Worm (Caenorhabditis elegans) whole organism, late embryonic: Measurements from ENCODE around the gene coh-4.

Experiments used
- C08G9.2 ChIP-seq: sonication (generic microtip); optimal IDR thresholded peaks from 2 replicates; lab custom pipeline; 2016; ENCODE audit warnings: mild to moderate bottlenecking, missing genetic modification characterization, moderate library complexity, missing compliant biosample characterization
- T23F11.4 ChIP-seq: fragments of 200-800 bp; sonication (Bioruptor generic); optimal IDR thresholded peaks from 2 replicates; lab custom pipeline; 2018; ENCODE audit warnings: mild to moderate bottlenecking, missing genetic modification characterization, missing compliant biosample characterization
- ahr-1 ChIP-seq: sonication (generic microtip); optimal IDR thresholded peaks from 2 replicates; lab custom pipeline; 2016; ENCODE audit warnings: missing genetic modification characterization, missing compliant biosample characterization
- ceh-18 ChIP-seq: sonication (generic microtip); optimal IDR thresholded peaks from 2 replicates; lab custom pipeline; 2016; ENCODE audit warnings: missing genetic modification characterization, missing compliant biosample characterization
- ceh-19 ChIP-seq: fragments of 200-800 bp; sonication (Bioruptor generic); optimal IDR thresholded peaks from 2 replicates; lab custom pipeline; 2018; ENCODE audit warnings: mild to moderate bottlenecking, missing genetic modification characterization, missing compliant biosample characterization
- ceh-2 ChIP-seq: sonication (generic microtip); optimal IDR thresholded peaks from 2 replicates; lab custom pipeline; 2016; ENCODE audit warnings: missing genotype, missing genetic modification characterization, missing compliant biosample characterization
- ceh-24 ChIP-seq: sonication (generic microtip); optimal IDR thresholded peaks from 2 replicates; lab custom pipeline; 2016; ENCODE audit warnings: mild to moderate bottlenecking, missing genetic modification characterization, missing compliant biosample characterization
- ceh-31 ChIP-seq: sonication (generic microtip); optimal IDR thresholded peaks from 2 replicates; lab custom pipeline; 2016; ENCODE audit warnings: missing genetic modification characterization, missing compliant biosample characterization
- ceh-34 ChIP-seq: sonication (generic microtip); optimal IDR thresholded peaks from 2 replicates; lab custom pipeline; 2016; ENCODE audit warnings: mild to moderate bottlenecking, missing genetic modification characterization, missing compliant biosample characterization
- ceh-48 ChIP-seq: sonication (generic microtip); optimal IDR thresholded peaks from 2 replicates; lab custom pipeline; 2016; ENCODE audit warnings: missing genetic modification characterization, inconsistent platforms, missing compliant biosample characterization
- ceh-6 ChIP-seq: fragments of 200-800 bp; sonication (Bioruptor generic); optimal IDR thresholded peaks from 2 replicates; lab custom pipeline; 2018; ENCODE audit warnings: mild to moderate bottlenecking, missing genetic modification characterization, missing compliant biosample characterization
- ceh-9 ChIP-seq: sonication (generic microtip); optimal IDR thresholded peaks from 2 replicates; lab custom pipeline; 2016; ENCODE audit warnings: mild to moderate bottlenecking, missing genetic modification characterization, inconsistent platforms, missing compliant biosample characterization
- che-1 ChIP-seq: sonication (generic microtip); optimal IDR thresholded peaks from 2 replicates; lab custom pipeline; 2016; ENCODE audit warnings: mild to moderate bottlenecking, missing genetic modification characterization, missing compliant biosample characterization
- dve-1 ChIP-seq: sonication (generic microtip); optimal IDR thresholded peaks from 2 replicates; lab custom pipeline; 2017; ENCODE audit warnings: antibody characterized with exemption, mild to moderate bottlenecking, missing genetic modification characterization, missing compliant biosample characterization
- fax-1 ChIP-seq: sonication (generic microtip); optimal IDR thresholded peaks from 2 replicates; lab custom pipeline; 2016; ENCODE audit warnings: missing genotype, missing genetic modification characterization, missing compliant biosample characterization
- fkh-10 ChIP-seq: fragments of 150-350 bp; optimal IDR thresholded peaks from 2 replicates; lab custom pipeline; 2014; ENCODE audit warnings: missing biosample characterization, missing genetic modification reagents, missing genetic modification characterization
- fkh-6 ChIP-seq: sonication (generic microtip); optimal IDR thresholded peaks from 2 replicates; lab custom pipeline; 2016; ENCODE audit warnings: missing genetic modification characterization, missing compliant biosample characterization
- gmeb-2 ChIP-seq: sonication (generic microtip); optimal IDR thresholded peaks from 2 replicates; lab custom pipeline; 2016; ENCODE audit warnings: missing genetic modification characterization, inconsistent platforms, missing compliant biosample characterization
- hlh-30 ChIP-seq: sonication (generic microtip); optimal IDR thresholded peaks from 2 replicates; lab custom pipeline; 2017; ENCODE audit warnings: antibody characterized with exemption, missing genetic modification characterization, missing compliant biosample characterization; ENCODE audit not compliant: insufficient read depth
- mec-3 ChIP-seq: sonication (generic microtip); optimal IDR thresholded peaks from 2 replicates; lab custom pipeline; 2016; ENCODE audit warnings: borderline replicate concordance, missing genetic modification characterization, missing compliant biosample characterization
- nfya-1 ChIP-seq: sonication (generic microtip); optimal IDR thresholded peaks from 2 replicates; lab custom pipeline; 2017; ENCODE audit warnings: missing genetic modification characterization, mild to moderate bottlenecking, missing compliant biosample characterization, antibody characterized with exemption, moderate library complexity
- nhr-11 ChIP-seq: fragments of 150-350 bp; optimal IDR thresholded peaks from 2 replicates; lab custom pipeline; 2014; ENCODE audit warnings: missing biosample characterization, missing genetic modification characterization
- nhr-232 ChIP-seq: sonication (generic microtip); optimal IDR thresholded peaks from 2 replicates; lab custom pipeline; 2016; ENCODE audit warnings: missing genetic modification characterization, missing compliant biosample characterization
- odd-2 ChIP-seq: sonication (generic microtip); optimal IDR thresholded peaks from 2 replicates; lab custom pipeline; 2017; ENCODE audit warnings: antibody characterized with exemption, mild to moderate bottlenecking, missing genetic modification characterization, missing compliant biosample characterization
- pag-3 ChIP-seq: sonication (generic microtip); optimal IDR thresholded peaks from 2 replicates; lab custom pipeline; 2016; ENCODE audit warnings: missing compliant biosample characterization, missing genetic modification characterization, borderline replicate concordance
- pax-1 ChIP-seq: fragments of 150-350 bp; optimal IDR thresholded peaks from 2 replicates; lab custom pipeline; 2014; ENCODE audit warnings: missing biosample characterization, missing genetic modification characterization
- pqm-1 ChIP-seq: sonication (generic microtip); optimal IDR thresholded peaks from 2 replicates; lab custom pipeline; 2016; ENCODE audit warnings: missing genetic modification characterization, missing compliant biosample characterization
- sox-2 ChIP-seq: fragments of 200-800 bp; sonication (Bioruptor generic); IDR thresholded peaks from 2 replicates; pipeline ENCODE4 v1.3.6; 2022; ENCODE audit warnings: missing genetic modification reagents, missing genetic modification characterization, missing compliant biosample characterization
- syd-9 ChIP-seq: sonication (generic microtip); optimal IDR thresholded peaks from 2 replicates; lab custom pipeline; 2016; ENCODE audit warnings: mild to moderate bottlenecking, missing genetic modification characterization, moderate library complexity, missing compliant biosample characterization
- tbx-2 ChIP-seq: sonication (generic microtip); optimal IDR thresholded peaks from 2 replicates; lab custom pipeline; 2016; ENCODE audit warnings: missing genetic modification characterization, missing compliant biosample characterization
- unc-3 ChIP-seq, 2 experiments: fragments of 200-800 bp in 1 of 2; sonication (Bioruptor generic) in 1 of 2; sonication (generic microtip) in 1 of 2; conservative IDR thresholded peaks in 1 of 2; optimal IDR thresholded peaks in 1 of 2; 2 replicates each; pipeline versions ENCODE4 v1.3.6 to Lab custom; 2016 to 2022; ENCODE audit warnings: missing compliant biosample characterization in 2 of 2, missing genetic modification characterization in 2 of 2, missing genetic modification reagents in 1 of 2
- unc-42 ChIP-seq: sonication (generic microtip); optimal IDR thresholded peaks from 2 replicates; lab custom pipeline; 2016; ENCODE audit warnings: missing genotype, missing genetic modification characterization, missing compliant biosample characterization
- unc-55 ChIP-seq: sonication (generic microtip); optimal IDR thresholded peaks from 2 replicates; lab custom pipeline; 2017; ENCODE audit warnings: missing biosample characterization, missing genetic modification reagents, missing genetic modification characterization
- zip-5 ChIP-seq: sonication (generic microtip); optimal IDR thresholded peaks from 2 replicates; lab custom pipeline; 2016; ENCODE audit warnings: missing genetic modification characterization, missing compliant biosample characterization
- ztf-16 ChIP-seq: sonication (generic microtip); optimal IDR thresholded peaks from 2 replicates; lab custom pipeline; 2017; ENCODE audit warnings: missing genetic modification characterization, missing compliant biosample characterization

coh-4 gene

DNA sequence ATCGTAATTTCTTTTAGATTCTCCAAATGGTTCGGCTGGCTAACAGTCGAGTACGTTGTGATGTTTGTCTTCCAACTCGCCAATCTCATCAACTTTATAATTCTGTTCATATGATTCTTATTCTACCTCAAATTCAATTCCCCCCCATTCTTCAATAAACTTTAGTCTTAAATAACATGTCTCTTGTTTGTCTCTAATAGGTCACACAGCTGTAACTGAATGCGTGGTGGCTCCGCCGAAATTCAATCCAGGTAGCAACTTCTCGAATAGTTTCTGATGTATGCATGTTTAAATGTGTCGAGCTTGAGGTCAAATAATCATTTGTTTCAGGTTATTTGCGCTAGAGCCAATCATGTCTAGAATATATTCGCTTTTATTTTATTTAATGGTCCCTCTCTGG lies 36.8 kb downstream of the coh-4 start, which contains the start of gene lgc-29:
Gene lgc-29 (plus strand): TSS at position 301 of the 400 bp plus-strand sequence.
- no peak for TF ChIP-seq ceh-24
- no peak for TF ChIP-seq pqm-1 (tag; lab: Kevin White, UChicago)
- TF ChIP-seq mec-3 (tag; lab: Kevin White, UChicago): no peak
- TF ChIP-seq ceh-18 (tag; lab: Kevin White, UChicago): no peak
- TF ChIP-seq che-1: no peak
- no peak for TF ChIP-seq odd-2 (tag; lab: Kevin White, UChicago)
- no peak for TF ChIP-seq hlh-30 (tag; lab: Kevin White, UChicago)
- TF ChIP-seq ceh-9 (tag; lab: Kevin White, UChicago): no peak

DNA sequence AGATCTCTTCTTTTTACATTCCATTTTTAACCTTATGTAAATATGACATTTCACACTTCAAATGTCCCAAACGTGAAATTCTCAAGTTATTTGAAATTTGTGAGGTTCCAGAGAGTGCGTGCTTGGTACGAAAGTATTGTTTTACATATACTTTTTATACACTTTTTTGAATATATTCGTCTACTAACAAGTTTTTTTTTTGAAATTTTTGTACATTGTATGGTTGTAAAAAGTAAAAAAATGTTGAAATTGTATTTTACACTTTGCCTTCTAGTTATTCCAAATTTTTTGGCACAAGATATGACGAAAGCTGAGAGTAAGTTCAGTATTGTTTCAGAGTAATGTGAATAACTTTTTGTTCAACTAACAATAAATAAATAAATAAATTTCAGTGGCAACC lies 40.7 kb downstream of the coh-4 start, which contains the start of gene lgc-1:
Gene lgc-1 (plus strand): TSS at position 301 of the 400 bp plus-strand sequence.
- no peak for TF ChIP-seq sox-2
- TF ChIP-seq ceh-19 (GFP tag; lab: Kevin White, UChicago): no peak
- TF ChIP-seq zip-5: no peak
- TF ChIP-seq fkh-10 (GFP tag; lab: Kevin White, UChicago): no peak
- TF ChIP-seq nfya-1: no peak
- TF ChIP-seq ceh-48 (tag; lab: Kevin White, UChicago): no peak

DNA sequence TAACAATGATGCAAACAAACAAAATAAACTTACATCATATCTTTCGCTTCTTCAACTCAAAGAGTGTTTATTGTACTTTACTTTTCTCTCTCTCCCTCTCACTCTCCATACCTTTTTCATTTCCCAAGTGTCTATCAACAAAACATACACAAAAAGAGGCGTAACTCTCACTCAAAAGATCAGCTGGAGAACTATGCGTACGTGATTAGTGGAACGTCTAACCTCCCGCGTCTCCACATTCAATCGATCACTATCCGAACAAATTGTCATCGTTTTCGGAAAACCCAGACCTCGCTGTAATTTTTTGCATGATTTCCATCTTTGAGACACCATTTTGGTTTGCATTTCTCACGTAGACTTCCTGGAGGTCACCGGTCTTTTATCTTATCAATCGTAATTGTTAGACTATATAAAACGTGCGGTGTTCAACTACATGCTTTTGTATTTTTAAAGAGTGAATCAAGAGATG lies 43.9 kb downstream of the coh-4 start, which contains the start of gene nhr-57:
Gene nhr-57 (plus strand): TSS at position 419 of the 469 bp plus-strand sequence.
- TF ChIP-seq dve-1 (peak; percentile 19), ahr-1 (no peak)

DNA sequence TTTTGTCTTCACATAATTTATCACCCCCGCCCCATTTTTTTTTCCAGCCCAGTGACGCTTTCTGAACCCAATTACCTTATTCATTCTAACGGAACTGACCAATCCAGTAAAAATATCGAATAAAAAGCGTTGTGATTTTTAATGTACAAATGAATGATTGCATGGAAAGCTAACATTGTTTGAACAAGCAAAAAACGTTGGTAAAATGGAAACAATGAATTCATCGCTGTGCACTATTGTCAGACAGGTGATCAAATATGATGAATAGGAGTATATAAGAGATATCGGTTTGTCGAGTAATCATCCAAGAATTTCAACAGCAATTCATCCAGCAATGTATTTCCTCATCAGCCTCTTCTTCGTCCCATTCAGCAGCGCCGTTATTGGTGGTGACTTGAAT lies 45.8 kb downstream of the coh-4 start, which contains the start of gene phat-4:
Gene phat-4 (plus strand): TSS at position 301 of the 400 bp plus-strand sequence.
- no peak for TF ChIP-seq unc-3 (GFP tag; conservative IDR thresholded peaks at IDR 0.05; lab: Robert Waterston, UW)
- no peak for TF ChIP-seq unc-3 (tag; optimal IDR thresholded peaks at IDR 0.05; lab: Kevin White, UChicago)
- no peak for TF ChIP-seq ztf-16 (tag; lab: Kevin White, UChicago)
- TF ChIP-seq nhr-232: no peak
- TF ChIP-seq C08G9.2: no peak
- TF ChIP-seq tbx-2: no peak
- TF ChIP-seq ceh-2: no peak
- TF ChIP-seq pag-3: no peak
- TF ChIP-seq, all 69 proteins: peak for 0

DNA sequence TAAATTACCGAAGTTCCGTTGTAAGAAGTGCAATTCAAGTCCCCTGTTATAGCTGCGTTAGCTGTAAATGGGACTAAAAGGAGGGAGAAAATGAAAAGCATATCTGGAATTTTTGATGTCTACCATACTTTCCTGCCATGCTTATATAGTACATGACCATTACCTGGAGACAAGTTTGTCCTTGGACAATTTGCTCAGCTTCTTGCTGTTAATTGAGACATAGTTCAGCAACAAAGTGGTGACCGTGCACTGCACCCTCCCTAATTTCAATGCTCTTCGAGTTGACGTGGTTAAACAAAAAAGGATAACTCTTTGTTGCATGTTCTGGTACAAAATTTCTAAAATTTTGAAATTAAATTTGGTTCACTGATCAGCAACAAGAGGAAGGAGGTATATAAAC lies 48.0 kb downstream of the coh-4 start, which contains the start of gene T05B4.13:
Gene T05B4.13 (minus strand): TSS at position 101 of the 400 bp plus-strand sequence.
- no peak for TF ChIP-seq ceh-34 (tag; lab: Kevin White, UChicago)
- TF ChIP-seq ceh-31 (tag; lab: Kevin White, UChicago): no peak
- TF ChIP-seq nhr-11: no peak
- TF ChIP-seq fax-1 (tag; lab: Kevin White, UChicago): no peak
- no peak for TF ChIP-seq unc-42 (tag; lab: Kevin White, UChicago)
- TF ChIP-seq unc-55 (GFP tag; lab: Kevin White, UChicago): no peak
- TF ChIP-seq ceh-6: no peak
- TF ChIP-seq syd-9 (tag; lab: Kevin White, UChicago): no peak
- no peak for TF ChIP-seq pag-3
- no peak for TF ChIP-seq gmeb-2 (tag; lab: Kevin White, UChicago)
- no peak for TF ChIP-seq pax-1 (tag; lab: Kevin White, UChicago)
- TF ChIP-seq fkh-6 (tag; lab: Kevin White, UChicago): no peak
- TF ChIP-seq che-1: no peak
- TF ChIP-seq ceh-2: no peak
- TF ChIP-seq nfya-1: no peak
- no peak for TF ChIP-seq C08G9.2
- no peak for TF ChIP-seq T23F11.4 (GFP tag; lab: Kevin White, UChicago)
